Worm (Caenorhabditis elegans): Measurements from ENCODE around the gene col-97.
A peak's percentile ranks its signal among the peaks of the same experiment; 100 is the strongest.

col-97 gene

DNA sequence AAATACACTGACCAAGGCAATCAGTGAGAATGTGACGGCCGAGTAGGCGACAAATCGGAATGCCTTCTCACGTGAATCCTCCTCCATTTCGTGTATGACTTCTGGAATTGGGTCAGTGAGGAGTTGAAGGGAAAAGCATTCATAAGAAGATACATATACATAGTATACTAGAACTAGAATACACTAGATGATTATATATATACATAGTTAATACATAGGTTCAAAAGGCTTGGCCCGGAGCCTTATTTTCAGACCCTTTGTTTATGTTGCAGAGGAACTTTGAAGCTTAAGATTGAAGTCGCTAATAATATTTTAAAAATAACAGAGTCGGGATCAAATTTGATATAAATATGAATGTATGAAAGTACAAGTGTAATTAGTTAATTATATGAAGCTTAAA, at the start of gene col-97:
Gene col-97, minus strand, starts transcription at position 101 of the 400 bp plus-strand sequence.
- no peak for TF ChIP-seq lin-35 (GFP tag; optimal IDR thresholded peaks at IDR 0.05)
- no peak for TF ChIP-seq efl-1 (optimal IDR thresholded peaks at IDR 0.05)
- peak in 1 of 2 experiments; percentile 49 for TF ChIP-seq efl-1 (GFP tag; optimal IDR thresholded peaks at IDR 0.05 in 1 of 2)

- no peak for TF ChIP-seq dpl-1 (GFP tag; optimal IDR thresholded peaks at IDR 0.05)
Observed at ce11 chrIII:13039739-13040138, 46.2 kb upstream of the col-97 start, which contains the start of gene F54F12.2. Gene F54F12.2, plus strand, starts transcription at chrIII:13040039.

DNA sequence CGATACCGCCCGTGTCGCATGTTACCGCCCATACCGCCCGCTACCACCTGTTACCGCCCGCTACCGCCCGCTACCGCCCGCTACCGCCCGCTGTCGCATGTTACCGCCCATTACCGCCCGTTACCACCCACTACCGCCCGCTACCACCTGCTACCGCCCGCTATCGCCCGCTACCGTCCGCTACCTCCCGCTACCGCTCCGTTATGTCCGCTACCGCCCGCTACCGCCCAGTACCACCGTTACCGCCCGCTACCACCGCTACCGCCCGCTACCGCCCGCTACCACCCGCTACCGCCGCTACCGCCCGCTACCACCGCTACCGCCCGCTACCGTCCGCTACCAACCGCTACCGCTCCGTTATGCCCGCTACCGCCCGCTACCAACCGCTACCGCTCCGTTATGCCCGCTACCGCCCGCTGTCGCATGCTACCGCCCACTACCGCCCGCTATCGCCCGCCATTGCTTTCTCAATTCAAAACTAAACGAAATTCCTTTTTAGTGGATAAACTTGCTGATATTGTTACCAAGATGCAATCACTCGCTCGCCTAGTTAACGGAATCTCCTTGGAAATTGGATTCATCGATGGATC, 39.0 kb upstream of the col-97 start:
- TF ChIP-seq hlh-4 (tag; optimal IDR thresholded peaks at IDR 0.05), result no peak
- peak; percentile 54 for TF ChIP-seq ceh-8 (GFP tag; optimal IDR thresholded peaks at IDR 0.05)

- TF ChIP-seq lir-3 (tag; optimal IDR thresholded peaks at IDR 0.05; ENCODE audit: poor library complexity), result no peak
- no peak for TF ChIP-seq unc-86 (tag; optimal IDR thresholded peaks at IDR 0.05)
- no peak for TF ChIP-seq nhr-28 (tag; optimal IDR thresholded peaks at IDR 0.05)
- TF ChIP-seq elt-3 (tag; optimal IDR thresholded peaks at IDR 0.05), result no peak
- TF ChIP-seq ceh-63 (GFP tag; optimal IDR thresholded peaks at IDR 0.05), result no peak
- TF ChIP-seq vab-15 (tag; optimal IDR thresholded peaks at IDR 0.05), result no peak
- no peak for TF ChIP-seq zag-1 (tag; optimal IDR thresholded peaks at IDR 0.05)
- no peak for TF ChIP-seq nhr-11 (tag; optimal IDR thresholded peaks at IDR 0.05)
- TF ChIP-seq lin-15B (tag; optimal IDR thresholded peaks at IDR 0.05), result no peak
- no peak for TF ChIP-seq lsy-2 (tag; optimal IDR thresholded peaks at IDR 0.05)
- no peak for TF ChIP-seq pax-3 (tag; optimal IDR thresholded peaks at IDR 0.05)
- TF ChIP-seq jun-1 (tag; optimal IDR thresholded peaks at IDR 0.05), result no peak
- TF ChIP-seq skn-1 (tag; optimal IDR thresholded peaks at IDR 0.05), result no peak
- no peak for TF ChIP-seq fkh-8 (tag; optimal IDR thresholded peaks at IDR 0.05)
Observed at ce11 chrIII:13031701-13032100, 38.2 kb upstream of the col-97 start, which contains the start of gene F14F7.5. Gene F14F7.5, plus strand, starts transcription at chrIII:13032001.

- no peak for TF ChIP-seq efl-1 (optimal IDR thresholded peaks at IDR 0.05)
- peak in 1 of 2 experiments; percentile 22 for TF ChIP-seq efl-1 (GFP tag; optimal IDR thresholded peaks at IDR 0.05 in 1 of 2)
- no peak for TF ChIP-seq hlh-4 (tag; optimal IDR thresholded peaks at IDR 0.05)
- TF ChIP-seq efl-3 (GFP tag; optimal IDR thresholded peaks at IDR 0.05), result no peak
Observed at ce11 chrIII:13030551-13030950, 37.0 kb upstream of the col-97 start, which contains the start of gene F14F7.7. Gene F14F7.7, plus strand, starts transcription at chrIII:13030904.

DNA sequence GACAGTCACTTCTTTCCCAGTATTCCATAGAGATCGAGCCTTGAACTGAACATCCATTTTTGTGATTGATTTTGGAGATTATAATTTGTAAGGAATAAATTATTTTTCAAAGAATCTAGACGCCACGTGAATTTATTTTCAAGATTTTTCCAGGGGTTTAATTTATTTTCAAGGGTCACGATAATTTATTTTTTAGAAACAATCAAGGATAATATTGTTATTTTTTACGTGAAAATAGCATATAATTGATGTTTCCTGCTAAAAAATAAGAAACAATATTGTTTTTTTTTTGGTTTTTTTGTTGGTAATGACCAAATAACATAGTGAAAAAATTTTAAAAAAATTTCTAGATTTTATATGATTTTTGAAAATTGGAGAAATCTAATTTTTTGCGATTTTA, 36.1 kb upstream of the col-97 start, which contains the start of gene F14F7.4:
Gene F14F7.4, minus strand, starts transcription at position 101 of the 400 bp plus-strand sequence.
- TF ChIP-seq ztf-4 (tag; optimal IDR thresholded peaks at IDR 0.05) (no peak), tlp-1 (tag; optimal IDR thresholded peaks at IDR 0.05) (no peak), nhr-12 (tag; optimal IDR thresholded peaks at IDR 0.05) (no peak), pqm-1 (tag; optimal IDR thresholded peaks at IDR 0.05) (no peak), rnt-1 (tag; optimal IDR thresholded peaks at IDR 0.05) (no peak), hlh-4 (tag; optimal IDR thresholded peaks at IDR 0.05) (no peak), unc-30 (tag; optimal IDR thresholded peaks at IDR 0.05) (no peak), snpc-4 (tag; optimal IDR thresholded peaks at IDR 0.05) (no peak), nhr-71 (tag; optimal IDR thresholded peaks at IDR 0.05) (no peak), elt-3 (tag; optimal IDR thresholded peaks at IDR 0.05) (no peak), sox-4 (tag; optimal IDR thresholded peaks at IDR 0.05) (no peak), egl-13 (tag; optimal IDR thresholded peaks at IDR 0.05) (no peak), ceh-88 (GFP tag; IDR thresholded peaks at IDR 0.05) (no peak), lin-15B (tag; optimal IDR thresholded peaks at IDR 0.05) (no peak), lin-13 (GFP tag; optimal IDR thresholded peaks at IDR 0.05) (no peak), ama-1 (optimal IDR thresholded peaks at IDR 0.05) (no peak), mab-9 (GFP tag; IDR thresholded peaks at IDR 0.05) (no peak), aha-1 (tag; optimal IDR thresholded peaks at IDR 0.05) (no peak), unc-62 (GFP tag; optimal IDR thresholded peaks at IDR 0.05) (no peak)

All from whole organism, L1 larva.